Fruit fly (Drosophila melanogaster) whole organism: Measurements from ENCODE around the gene Ykt6.

Source experiments
- CG8478 ChIP-seq: fragments of >200 bp; optimal IDR thresholded peaks from 2 replicates; lab custom pipeline; 2018; ENCODE audit warnings: inconsistent platforms
- Dll ChIP-seq: fragments of >200 bp; optimal IDR thresholded peaks from 2 replicates; lab custom pipeline; 2017
- EcR ChIP-seq, 2 experiments: fragments of >200 bp; optimal IDR thresholded peaks; 2 replicates each; lab custom pipeline; 2017; ENCODE audit warnings: missing biosample characterization in 2 of 2, missing genetic modification characterization in 2 of 2, missing genetic modification reagents in 2 of 2
- pan ChIP-seq: fragments of >200 bp; optimal IDR thresholded peaks from 2 replicates; lab custom pipeline; 2017
- psq ChIP-seq: fragments of >200 bp; optimal IDR thresholded peaks from 2 replicates; lab custom pipeline; 2017
- usp ChIP-seq: fragments of >200 bp; optimal IDR thresholded peaks from 2 replicates; lab custom pipeline; 2017; ENCODE audit warnings: missing biosample characterization, missing genetic modification characterization, mixed read lengths

DNA sequence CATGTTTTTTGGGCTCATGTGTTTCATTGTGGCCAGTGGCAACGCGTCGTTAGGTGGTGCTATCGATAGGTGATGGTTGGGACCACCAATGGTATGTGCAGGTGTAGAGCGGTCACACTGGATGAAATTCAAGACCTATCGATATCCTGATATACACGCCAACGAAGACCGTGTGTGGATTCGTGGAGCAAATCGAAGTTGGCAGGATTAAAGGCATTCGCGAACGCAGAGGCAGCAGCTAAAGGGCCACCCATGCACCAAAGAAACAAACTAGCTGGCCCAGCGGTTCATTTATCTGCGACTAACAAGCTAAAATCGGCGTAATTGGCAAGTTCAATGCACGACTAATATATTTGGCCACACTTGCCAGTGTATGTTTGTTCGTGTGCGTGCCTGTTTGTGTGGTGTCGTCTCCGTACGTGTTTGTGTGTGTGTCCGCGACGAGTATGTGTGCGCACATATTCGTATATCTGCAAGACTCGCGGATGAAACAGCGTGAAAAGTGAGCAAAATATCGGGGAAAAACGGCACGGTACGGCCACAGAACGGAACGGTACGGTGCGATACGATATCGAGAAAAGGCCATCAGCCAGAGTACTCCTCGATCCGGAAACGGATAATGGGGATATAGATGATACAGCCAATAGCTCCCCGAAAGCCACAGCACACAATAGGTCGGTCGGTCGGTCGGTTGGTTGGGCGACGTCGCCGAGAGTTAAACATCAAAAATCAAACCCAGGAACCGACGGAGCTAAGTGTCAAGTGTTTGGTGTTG lies 15.8 kb downstream of the Ykt6 start, which contains the start of gene Ubr3:
- no peak for TF ChIP-seq psq (lab: Kevin White, UChicago)
- TF ChIP-seq usp (GFP tag; lab: Kevin White, UChicago), result no peak
- TF ChIP-seq pan, result no peak
- TF ChIP-seq CG8478 (lab: Kevin White, UChicago), result no peak
- no peak for TF ChIP-seq Dll
- TF ChIP-seq EcR (GFP tag; optimal IDR thresholded peaks at IDR 0.05; lab: Kevin White, UChicago), result no peak
